Worm (Caenorhabditis elegans) whole organism, midembryonic: ENCODE results near the gene C08F11.10.

Source experiments
- T22C8.4 ChIP-seq: fragments of 200-800 bp; sonication (Bioruptor generic); IDR thresholded peaks from 2 replicates; pipeline ENCODE4 v1.3.6; 2022; ENCODE audit warnings: missing genetic modification characterization, missing compliant biosample characterization
- cog-1 ChIP-seq: sonication (generic microtip); optimal IDR thresholded peaks from 2 replicates; lab custom pipeline; 2016; ENCODE audit warnings: missing genetic modification characterization, missing compliant biosample characterization
- flt-1 ChIP-seq: fragments of 200-800 bp; sonication (Bioruptor generic); IDR thresholded peaks from 2 replicates; pipeline ENCODE4 v1.3.6; 2022; ENCODE audit warnings: missing genetic modification characterization, missing compliant biosample characterization
- klf-2 ChIP-seq: fragments of 200-800 bp; sonication (Bioruptor generic); conservative IDR thresholded peaks from 2 replicates; pipeline ENCODE4 v1.3.6; 2022; ENCODE audit warnings: missing genetic modification reagents, missing genetic modification characterization, missing compliant biosample characterization
- ref-1 ChIP-seq: fragments of 200-800 bp; sonication (Bioruptor generic); conservative IDR thresholded peaks from 2 replicates; pipeline ENCODE4 v1.3.6; 2022; ENCODE audit warnings: missing genetic modification reagents, missing genetic modification characterization, missing compliant biosample characterization
- ztf-23 ChIP-seq: fragments of 200-800 bp; sonication (Bioruptor generic); IDR thresholded peaks from 2 replicates; pipeline ENCODE4 v1.3.6; 2022; ENCODE audit warnings: missing genetic modification reagents, missing genetic modification characterization, missing compliant biosample characterization
- ztf-29 ChIP-seq: fragments of 200-800 bp; sonication (Bioruptor generic); IDR thresholded peaks from 2 replicates; pipeline ENCODE4 v1.3.6; 2022; ENCODE audit warnings: missing genetic modification reagents, missing genetic modification characterization, missing compliant biosample characterization

DNA sequence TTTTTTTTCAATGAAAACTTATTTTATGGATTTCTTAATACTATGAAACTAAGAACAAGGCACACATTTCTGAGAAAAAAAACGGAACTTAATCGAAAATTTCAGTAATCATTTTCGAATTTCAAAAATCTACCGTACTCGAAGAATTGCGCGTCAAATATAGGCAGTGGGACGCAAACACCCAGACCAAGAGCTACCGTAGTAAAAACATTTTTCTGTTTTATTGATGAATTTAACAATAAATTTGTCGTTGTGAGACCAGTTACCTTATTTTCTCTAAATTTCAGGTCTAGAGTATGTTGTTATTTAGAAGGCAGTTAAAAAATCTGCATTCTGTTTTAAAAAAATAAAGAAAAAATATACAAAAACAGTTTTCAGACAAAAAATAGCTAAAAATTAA, 38.6 kb upstream of the C08F11.10 start:
- no peak for TF ChIP-seq cog-1 (tag; lab: Kevin White, UChicago)
- TF ChIP-seq flt-1 (GFP tag; lab: Robert Waterston, UW): no peak
- no peak for TF ChIP-seq ztf-23 (GFP tag; lab: Robert Waterston, UW)
- TF ChIP-seq ztf-29 (GFP tag; lab: Robert Waterston, UW): no peak
- TF ChIP-seq klf-2 (GFP tag; lab: Robert Waterston, UW): no peak
- no peak for TF ChIP-seq ref-1 (GFP tag; lab: Robert Waterston, UW)
- TF ChIP-seq T22C8.4 (GFP tag; lab: Robert Waterston, UW): no peak
